Worm (Caenorhabditis elegans) whole organism, young adult: ENCODE measurements around the gene C53D6.8.

ENCODE experiments used
- B0019.2 ChIP-seq: fragments of 200-800 bp; sonication (Bioruptor generic); conservative IDR thresholded peaks from 2 replicates; pipeline ENCODE4 v1.3.6; 2022; ENCODE audit warnings: missing genetic modification reagents, missing genetic modification characterization, missing compliant biosample characterization
- B0035.1 ChIP-seq: sonication (generic microtip); optimal IDR thresholded peaks from 2 replicates; lab custom pipeline; 2016; ENCODE audit warnings: missing genetic modification characterization, mild to moderate bottlenecking, missing compliant biosample characterization, missing genotype, missing genetic modification reagents
- B0261.1 ChIP-seq: sonication (generic microtip); optimal IDR thresholded peaks from 2 replicates; lab custom pipeline; 2016; ENCODE audit warnings: mild to moderate bottlenecking, missing genetic modification characterization, moderate library complexity, missing compliant biosample characterization
- F39B2.1 ChIP-seq: fragments of 200-800 bp; sonication (Bioruptor generic); IDR thresholded peaks from 2 replicates; pipeline ENCODE4 v1.3.6; 2022; ENCODE audit warnings: missing genetic modification reagents, missing genetic modification characterization, missing compliant biosample characterization
- F55B11.4 ChIP-seq: sonication (generic microtip); optimal IDR thresholded peaks from 2 replicates; lab custom pipeline; 2016; ENCODE audit warnings: missing compliant biosample characterization, missing genetic modification characterization, borderline replicate concordance; ENCODE audit not compliant: insufficient read depth
- Y53F4B.3 ChIP-seq: fragments of 200-800 bp; sonication (Bioruptor generic); IDR thresholded peaks from 2 replicates; pipeline ENCODE4 v1.3.6; 2022; ENCODE audit warnings: missing genetic modification reagents, missing genetic modification characterization, missing compliant biosample characterization
- Y79H2A.3 ChIP-seq: fragments of 200-800 bp; sonication (Bioruptor generic); conservative IDR thresholded peaks from 2 replicates; pipeline ENCODE4 v1.3.6; 2022; ENCODE audit warnings: missing genetic modification reagents, missing genetic modification characterization, missing compliant biosample characterization
- Y95B8A.8 ChIP-seq: fragments of 200-800 bp; sonication (Bioruptor generic); IDR thresholded peaks from 2 replicates; pipeline ENCODE4 v1.3.6; 2022; ENCODE audit warnings: missing genetic modification reagents, missing genetic modification characterization, missing compliant biosample characterization
- ZK185.1 ChIP-seq: sonication (generic microtip); optimal IDR thresholded peaks from 2 replicates; lab custom pipeline; 2016; ENCODE audit warnings: mild to moderate bottlenecking, missing genetic modification characterization, missing compliant biosample characterization; ENCODE audit not compliant: poor library complexity, severe bottlenecking
- aptf-2 ChIP-seq: fragments of 200-800 bp; sonication (Bioruptor generic); conservative IDR thresholded peaks from 2 replicates; pipeline ENCODE4 v1.3.6; 2022; ENCODE audit warnings: missing genetic modification reagents, missing genetic modification characterization, missing compliant biosample characterization
- aptf-3 ChIP-seq: fragments of 200-800 bp; sonication (Bioruptor generic); IDR thresholded peaks from 2 replicates; pipeline ENCODE4 v1.3.6; 2022; ENCODE audit warnings: missing genetic modification characterization, missing compliant biosample characterization
- attf-3 ChIP-seq: fragments of 200-800 bp; sonication (Bioruptor generic); conservative IDR thresholded peaks from 2 replicates; pipeline ENCODE4 v1.3.6; 2022; ENCODE audit warnings: missing genetic modification reagents, missing genetic modification characterization, missing compliant biosample characterization
- bed-1 ChIP-seq: fragments of 200-800 bp; sonication (Bioruptor generic); IDR thresholded peaks from 2 replicates; pipeline ENCODE4 v1.3.6; 2022; ENCODE audit warnings: missing genetic modification reagents, missing genetic modification characterization, missing compliant biosample characterization
- ceh-40 ChIP-seq: fragments of 200-800 bp; sonication (Bioruptor generic); IDR thresholded peaks from 2 replicates; pipeline ENCODE4 v1.3.6; 2022; ENCODE audit warnings: missing genetic modification characterization, missing compliant biosample characterization
- ceh-79 ChIP-seq: sonication (generic microtip); optimal IDR thresholded peaks from 2 replicates; lab custom pipeline; 2017; ENCODE audit warnings: mild to moderate bottlenecking, missing genetic modification characterization, missing compliant biosample characterization
- die-1 ChIP-seq: sonication (generic microtip); optimal IDR thresholded peaks from 2 replicates; lab custom pipeline; 2016; ENCODE audit warnings: missing genotype, mild to moderate bottlenecking, missing genetic modification characterization, missing compliant biosample characterization
- dox-1 ChIP-seq: fragments of 200-800 bp; sonication (Bioruptor generic); IDR thresholded peaks from 2 replicates; pipeline ENCODE4 v1.3.6; 2022; ENCODE audit warnings: missing genetic modification reagents, missing genetic modification characterization, missing compliant biosample characterization
- egl-44 ChIP-seq: fragments of 200-800 bp; sonication (Bioruptor generic); IDR thresholded peaks from 2 replicates; pipeline ENCODE4 v1.3.6; 2022; ENCODE audit warnings: missing genetic modification reagents, missing genetic modification characterization, missing compliant biosample characterization
- egrh-3 ChIP-seq: fragments of 200-800 bp; sonication (Bioruptor generic); IDR thresholded peaks from 2 replicates; pipeline ENCODE4 v1.3.6; 2022; ENCODE audit warnings: missing genetic modification reagents, missing genetic modification characterization, missing compliant biosample characterization
- fkh-3 ChIP-seq: sonication (generic microtip); optimal IDR thresholded peaks from 2 replicates; lab custom pipeline; 2016; ENCODE audit warnings: mild to moderate bottlenecking, missing genetic modification characterization, missing compliant biosample characterization
- hlh-12 ChIP-seq: sonication (generic microtip); optimal IDR thresholded peaks from 2 replicates; lab custom pipeline; 2016; ENCODE audit warnings: missing genetic modification characterization, missing compliant biosample characterization
- hmg-20 ChIP-seq: fragments of 200-800 bp; sonication (Bioruptor generic); IDR thresholded peaks from 2 replicates; pipeline ENCODE4 v1.3.6; 2022; ENCODE audit warnings: missing genetic modification reagents, missing genetic modification characterization, missing compliant biosample characterization
- lag-1 ChIP-seq: fragments of 200-800 bp; sonication (Bioruptor generic); IDR thresholded peaks from 2 replicates; pipeline ENCODE4 v1.3.6; 2022; ENCODE audit warnings: missing genetic modification reagents, missing genetic modification characterization, missing compliant biosample characterization
- lsy-27 ChIP-seq: sonication (generic microtip); optimal IDR thresholded peaks from 2 replicates; lab custom pipeline; 2017; ENCODE audit warnings: missing genetic modification characterization, mild to moderate bottlenecking, missing compliant biosample characterization, antibody characterized with exemption, missing genotype, borderline replicate concordance; ENCODE audit not compliant: insufficient read depth
- madf-10 ChIP-seq: sonication (generic microtip); optimal IDR thresholded peaks from 2 replicates; lab custom pipeline; 2016; ENCODE audit warnings: mild to moderate bottlenecking, missing genetic modification characterization, missing compliant biosample characterization
- mcd-1 ChIP-seq: fragments of 200-800 bp; sonication (Bioruptor generic); IDR thresholded peaks from 2 replicates; pipeline ENCODE4 v1.3.6; 2022; ENCODE audit warnings: missing genetic modification reagents, missing genetic modification characterization, missing compliant biosample characterization
- mel-28 ChIP-seq: sonication (generic microtip); optimal IDR thresholded peaks from 2 replicates; lab custom pipeline; 2016; ENCODE audit warnings: borderline replicate concordance, mild to moderate bottlenecking, missing genetic modification characterization, missing compliant biosample characterization
- nhr-120 ChIP-seq: fragments of 200-800 bp; sonication (Bioruptor generic); IDR thresholded peaks from 2 replicates; pipeline ENCODE4 v1.3.6; 2022; ENCODE audit warnings: missing genetic modification characterization, missing compliant biosample characterization
- nhr-90 ChIP-seq: sonication (generic microtip); optimal IDR thresholded peaks from 2 replicates; lab custom pipeline; 2016; ENCODE audit warnings: missing genotype, mild to moderate bottlenecking, missing genetic modification characterization, missing compliant biosample characterization
- rec-8 ChIP-seq, 2 experiments: sonication (generic microtip); optimal IDR thresholded peaks; 2 replicates each; lab custom pipeline; 2016; ENCODE audit warnings: mild to moderate bottlenecking in 2 of 2, missing genetic modification characterization in 2 of 2, missing genetic modification reagents in 2 of 2, missing genotype in 2 of 2, missing biosample characterization in 1 of 2, missing compliant biosample characterization in 1 of 2, moderate library complexity in 1 of 2
- sdz-38 ChIP-seq: sonication (generic microtip); optimal IDR thresholded peaks from 2 replicates; lab custom pipeline; 2016; ENCODE audit warnings: missing genotype, missing genetic modification characterization, missing compliant biosample characterization
- snpc-1.3 ChIP-seq: sonication (generic microtip); optimal IDR thresholded peaks from 2 replicates; lab custom pipeline; 2017; ENCODE audit warnings: missing genetic modification characterization, mild to moderate bottlenecking, missing compliant biosample characterization, antibody characterized with exemption, moderate library complexity, missing genotype, missing genetic modification reagents; ENCODE audit not compliant: insufficient read depth
- xnd-1 ChIP-seq: sonication (generic microtip); optimal IDR thresholded peaks from 2 replicates; lab custom pipeline; 2016; ENCODE audit warnings: missing genotype, missing genetic modification reagents, missing genetic modification characterization, missing compliant biosample characterization
- ztf-18 ChIP-seq: sonication (generic microtip); optimal IDR thresholded peaks from 2 replicates; lab custom pipeline; 2016; ENCODE audit warnings: missing genotype, mild to moderate bottlenecking, missing genetic modification characterization, missing compliant biosample characterization
- ztf-6 ChIP-seq: fragments of 200-800 bp; sonication (Bioruptor generic); IDR thresholded peaks from 2 replicates; pipeline ENCODE4 v1.3.6; 2022; ENCODE audit warnings: missing genetic modification reagents, missing genetic modification characterization, missing compliant biosample characterization

Gene C53D6.8

DNA sequence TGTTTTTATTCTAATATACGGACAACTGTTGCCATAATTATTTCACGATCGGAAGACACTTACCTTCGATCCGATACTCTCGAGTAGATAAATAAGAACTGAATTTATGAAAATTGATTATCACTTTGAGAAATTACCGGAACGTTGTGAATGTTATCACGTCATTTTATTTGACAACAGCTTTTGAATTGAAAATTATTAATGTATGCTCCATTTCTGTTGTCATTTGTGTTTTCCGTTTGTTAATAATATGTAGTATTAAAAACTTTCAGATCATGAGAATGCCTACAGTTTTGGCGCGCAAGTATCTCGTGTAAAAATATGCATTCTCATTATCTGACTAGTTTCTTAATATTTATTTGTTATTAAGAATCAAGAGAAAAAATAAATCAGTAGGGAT, 31.8 kb upstream of the C53D6.8 start, which contains the start of gene C53D6.10:
C53D6.10 (minus strand) TSS at position 101 of the 400 bp plus-strand sequence.
- TF ChIP-seq Y95B8A.8 (no peak), aptf-2 (no peak), nhr-90 (no peak), nhr-120 (GFP tag; lab: Robert Waterston, UW) (no peak), xnd-1 (tag; lab: Kevin White, UChicago) (no peak), lag-1 (GFP tag; lab: Robert Waterston, UW) (no peak), egrh-3 (GFP tag; lab: Robert Waterston, UW) (no peak)

DNA sequence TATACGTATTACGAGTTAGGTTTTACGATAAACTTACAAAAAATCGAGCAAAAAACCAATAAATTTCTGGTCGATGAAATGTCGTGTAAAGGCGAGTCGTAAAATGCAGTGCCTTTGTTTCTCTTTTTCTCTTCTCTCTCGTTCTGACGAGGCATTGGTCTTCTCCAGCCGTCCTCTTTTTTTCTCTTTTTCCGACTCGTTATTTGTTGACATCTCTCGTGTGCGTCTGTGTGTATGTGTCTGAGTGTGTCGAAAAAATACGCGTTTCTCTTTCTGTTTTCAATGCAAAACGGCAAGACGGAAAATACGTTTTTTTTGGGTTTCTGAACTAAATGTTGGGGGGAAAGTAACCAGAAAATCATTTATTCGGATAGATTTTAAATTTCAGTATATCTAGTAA, 30.0 kb upstream of the C53D6.8 start, which contains the start of gene C53D6.6:
C53D6.6 (minus strand) TSS at position 118 of the 400 bp plus-strand sequence.
- no peak for TF ChIP-seq egl-44
- TF ChIP-seq B0261.1 (tag; lab: Kevin White, UChicago), result no peak

DNA sequence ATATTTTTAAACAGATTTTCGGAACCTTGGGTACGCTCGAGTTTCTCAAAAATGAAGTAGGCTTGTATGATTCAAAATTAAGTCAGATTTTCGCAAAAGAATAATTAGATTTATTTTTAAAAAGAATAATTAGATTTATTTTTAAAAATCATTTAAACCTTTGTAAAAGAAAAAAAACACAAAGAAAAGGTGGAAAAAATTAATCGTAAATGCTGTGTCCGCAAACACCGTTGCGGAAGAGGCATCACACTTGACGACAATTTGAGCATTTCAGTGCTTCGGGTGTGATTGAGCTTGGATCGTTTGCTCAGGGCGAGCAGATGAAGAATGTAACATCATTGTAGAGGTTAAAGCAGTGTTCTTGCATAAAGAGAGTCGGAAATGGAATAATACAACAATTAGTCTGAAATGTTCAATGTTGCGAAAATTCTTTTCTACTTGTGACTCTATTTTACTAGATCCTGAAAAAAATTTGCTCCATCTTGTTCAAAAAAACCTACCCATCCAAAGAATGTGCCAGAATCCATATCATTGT, 18.8 kb upstream of the C53D6.8 start:
- TF ChIP-seq dox-1 (no peak), ceh-40 (no peak), hlh-12 (no peak), attf-3 (GFP tag; lab: Robert Waterston, UW) (no peak), hmg-20 (no peak), Y79H2A.3 (GFP tag; lab: Robert Waterston, UW) (no peak), rec-8 (tag; optimal IDR thresholded peaks at IDR 0.05; lab: Kevin White, UChicago) (no peak), madf-10 (tag; lab: Kevin White, UChicago) (no peak), Y53F4B.3 (no peak), ceh-79 (tag; lab: Kevin White, UChicago) (no peak), ztf-18 (tag; lab: Kevin White, UChicago) (no peak), F39B2.1 (GFP tag; lab: Robert Waterston, UW) (no peak), ZK185.1 (tag; lab: Kevin White, UChicago) (no peak), sdz-38 (tag; lab: Kevin White, UChicago) (no peak), lsy-27 (tag; lab: Kevin White, UChicago) (no peak), bed-1 (GFP tag; lab: Robert Waterston, UW) (no peak)

DNA sequence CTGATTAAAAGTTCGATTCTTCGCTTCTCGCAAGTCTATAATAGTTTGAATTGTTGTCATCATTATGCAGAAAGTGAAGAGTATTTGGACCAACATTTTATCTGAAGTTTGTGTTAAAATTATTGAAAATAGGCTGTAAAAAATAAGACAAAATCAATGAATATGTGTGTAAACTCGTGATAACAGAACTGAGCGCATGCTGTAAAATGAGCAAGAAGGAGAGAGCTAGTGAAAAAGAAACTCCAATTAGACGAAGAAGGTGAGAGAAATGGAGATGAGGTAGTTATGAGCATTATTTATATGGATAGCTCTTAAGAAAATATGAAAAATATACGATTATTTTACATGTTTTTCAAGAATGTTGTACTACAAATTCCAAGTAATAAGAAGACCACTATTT, 18.3 kb upstream of the C53D6.8 start, which contains the start of gene C53D6.4:
C53D6.4 (minus strand) TSS at position 101 of the 400 bp plus-strand sequence.
- TF ChIP-seq fkh-3 (no peak), snpc-1.3 (no peak), die-1 (no peak), ztf-6 (GFP tag; lab: Robert Waterston, UW) (no peak), B0019.2 (GFP tag; lab: Robert Waterston, UW) (no peak), ZK185.1 (tag; lab: Kevin White, UChicago) (no peak), lsy-27 (tag; lab: Kevin White, UChicago) (no peak), mel-28 (tag; lab: Kevin White, UChicago) (no peak), mcd-1 (GFP tag; lab: Robert Waterston, UW) (no peak), B0035.1 (tag; lab: Kevin White, UChicago) (no peak), F55B11.4 (tag; lab: Kevin White, UChicago) (no peak), aptf-3 (GFP tag; lab: Robert Waterston, UW) (no peak)
